Fruit fly (Drosophila melanogaster) whole organism, embryonic: ENCODE measurements around the gene jet.

Source experiments
- Ada2b ChIP-seq: fragments of 200-800 bp; sonication (Bioruptor generic); IDR thresholded peaks from 2 replicates; pipeline ENCODE4 v1.3.6; 2022; ENCODE audit warnings: missing biosample characterization, missing genetic modification characterization
- CG11456 ChIP-seq: fragments of 200-800 bp; sonication (Bioruptor generic); IDR thresholded peaks from 3 replicates; pipeline ENCODE4 v1.3.6; 2022; ENCODE audit warnings: missing biosample characterization, missing genetic modification characterization
- CG12236 ChIP-seq: fragments of 200-800 bp; sonication (Bioruptor generic); optimal IDR thresholded peaks from 2 replicates; lab custom pipeline; 2016; ENCODE audit warnings: missing biosample characterization, missing genetic modification characterization
- CG1233 ChIP-seq: fragments of 200-800 bp; sonication (Bioruptor generic); optimal IDR thresholded peaks from 4 replicates; lab custom pipeline; 2018; ENCODE audit warnings: missing biosample characterization, mild to moderate bottlenecking, missing genetic modification characterization
- CG12391 ChIP-seq: fragments of 200-800 bp; sonication (Bioruptor generic); optimal IDR thresholded peaks from 3 replicates; lab custom pipeline; 2018; ENCODE audit warnings: missing biosample characterization, mild to moderate bottlenecking, missing genetic modification characterization, moderate library complexity
- CG14860 ChIP-seq: fragments of 200-800 bp; sonication (Bioruptor generic); IDR thresholded peaks from 3 replicates; pipeline ENCODE4 v1.3.6; 2022; ENCODE audit warnings: missing biosample characterization, missing genetic modification characterization; ENCODE audit not compliant: partially characterized antibody
- CG14965 ChIP-seq: fragments of 200-800 bp; sonication (Bioruptor generic); optimal IDR thresholded peaks from 2 replicates; lab custom pipeline; 2016; ENCODE audit warnings: missing biosample characterization, missing genetic modification characterization, borderline replicate concordance
- CG17361 ChIP-seq: fragments of 200-800 bp; sonication (Bioruptor generic); IDR thresholded peaks from 3 replicates; pipeline ENCODE4 v1.3.6; 2022; ENCODE audit warnings: missing biosample characterization, missing genetic modification characterization
- CG32772 ChIP-seq: fragments of 200-800 bp; sonication (Bioruptor generic); IDR thresholded peaks from 2 replicates; pipeline ENCODE4 v1.3.6; 2022; ENCODE audit warnings: missing biosample characterization, missing genetic modification characterization
- CG34376 ChIP-seq: fragments of 200-800 bp; sonication (Bioruptor generic); optimal IDR thresholded peaks from 2 replicates; lab custom pipeline; 2018; ENCODE audit warnings: missing biosample characterization, mild to moderate bottlenecking, missing genetic modification characterization
- CG6813 ChIP-seq: fragments of 200-800 bp; sonication (Bioruptor generic); optimal IDR thresholded peaks from 2 replicates; lab custom pipeline; 2017; ENCODE audit warnings: missing biosample characterization, missing genetic modification characterization, mild to moderate bottlenecking, moderate library complexity, missing genetic modification reagents
- CG7928 ChIP-seq: fragments of 200-800 bp; sonication (Bioruptor generic); optimal IDR thresholded peaks from 2 replicates; lab custom pipeline; 2017; ENCODE audit warnings: missing biosample characterization, mild to moderate bottlenecking, missing genetic modification characterization
- CG8388 ChIP-seq: fragments of 200-800 bp; sonication (Bioruptor generic); optimal IDR thresholded peaks from 2 replicates; lab custom pipeline; 2019; ENCODE audit warnings: missing biosample characterization, mild to moderate bottlenecking, missing genetic modification characterization, moderate library complexity
- CG9797 ChIP-seq: fragments of 200-800 bp; sonication (Bioruptor generic); optimal IDR thresholded peaks from 3 replicates; lab custom pipeline; 2018; ENCODE audit warnings: missing biosample characterization, mild to moderate bottlenecking, missing genetic modification characterization
- CG9876 ChIP-seq: fragments of 200-800 bp; sonication (Bioruptor generic); optimal IDR thresholded peaks from 2 replicates; lab custom pipeline; 2016; ENCODE audit warnings: missing biosample characterization, missing genetic modification characterization
- D19A ChIP-seq: fragments of 200-800 bp; optimal IDR thresholded peaks from 3 replicates; lab custom pipeline; 2019; ENCODE audit warnings: missing biosample characterization, mild to moderate bottlenecking, missing genetic modification characterization, moderate library complexity
- Deaf1 ChIP-seq: fragments of 200-800 bp; optimal IDR thresholded peaks from 3 replicates; lab custom pipeline; 2019; ENCODE audit warnings: missing biosample characterization, mild to moderate bottlenecking, missing genetic modification characterization, moderate library complexity
- HLH4C ChIP-seq: fragments of 200-800 bp; sonication (Bioruptor generic); IDR thresholded peaks from 3 replicates; pipeline ENCODE4 v1.3.6; 2022; ENCODE audit warnings: missing biosample characterization, missing genetic modification characterization; ENCODE audit not compliant: partially characterized antibody
- HLHmδ ChIP-seq: fragments of 200-800 bp; sonication (Bioruptor generic); optimal IDR thresholded peaks from 2 replicates; lab custom pipeline; 2018; ENCODE audit warnings: missing biosample characterization, mild to moderate bottlenecking, missing genetic modification characterization, moderate library complexity
- Hey ChIP-seq: fragments of 200-800 bp; sonication (Bioruptor generic); optimal IDR thresholded peaks from 3 replicates; lab custom pipeline; 2018; ENCODE audit warnings: missing biosample characterization, mild to moderate bottlenecking, missing genetic modification characterization
- Lim3 ChIP-seq: fragments of 200-800 bp; sonication (Bioruptor generic); IDR thresholded peaks from 2 replicates; pipeline ENCODE4 v1.3.6; 2022; ENCODE audit warnings: missing biosample characterization, missing genetic modification characterization
- MTF-1 ChIP-seq: fragments of 200-800 bp; sonication (Bioruptor generic); optimal IDR thresholded peaks from 2 replicates; lab custom pipeline; 2018; ENCODE audit warnings: missing biosample characterization, mild to moderate bottlenecking, missing genetic modification characterization, borderline replicate concordance
- Neu2 ChIP-seq: fragments of 200-800 bp; sonication (Bioruptor generic); optimal IDR thresholded peaks from 3 replicates; lab custom pipeline; 2016; ENCODE audit warnings: missing biosample characterization, missing genetic modification characterization, borderline replicate concordance
- NfI ChIP-seq: fragments of 200-800 bp; sonication (Bioruptor generic); optimal IDR thresholded peaks from 3 replicates; lab custom pipeline; 2018; ENCODE audit warnings: missing biosample characterization, mild to moderate bottlenecking, missing genetic modification characterization, moderate library complexity
- Side ChIP-seq: fragments of 200-800 bp; sonication (Bioruptor generic); optimal IDR thresholded peaks from 2 replicates; lab custom pipeline; 2016; ENCODE audit warnings: missing biosample characterization, missing genetic modification characterization
- Sry-δ ChIP-seq: fragments of 200-800 bp; sonication (Bioruptor generic); optimal IDR thresholded peaks from 2 replicates; lab custom pipeline; 2016; ENCODE audit warnings: missing biosample characterization, missing genetic modification characterization
- bigmax ChIP-seq: fragments of 200-800 bp; sonication (Bioruptor generic); optimal IDR thresholded peaks from 2 replicates; lab custom pipeline; 2018; ENCODE audit warnings: missing biosample characterization, mild to moderate bottlenecking, missing genetic modification characterization
- cato ChIP-seq: fragments of 200-800 bp; sonication (Bioruptor generic); optimal IDR thresholded peaks from 2 replicates; lab custom pipeline; 2016; ENCODE audit warnings: missing biosample characterization, missing genetic modification characterization, borderline replicate concordance
- chinmo ChIP-seq: fragments of 200-800 bp; sonication (Bioruptor generic); IDR thresholded peaks from 4 replicates; pipeline ENCODE4 v1.3.6; 2022; ENCODE audit warnings: missing biosample characterization, missing genetic modification characterization; ENCODE audit not compliant: partially characterized antibody
- dan ChIP-seq: fragments of 200-800 bp; sonication (Bioruptor generic); IDR thresholded peaks from 2 replicates; pipeline ENCODE4 v1.3.6; 2022; ENCODE audit warnings: missing biosample characterization, missing genetic modification characterization
- dmrt99B ChIP-seq: fragments of 200-800 bp; sonication (Bioruptor generic); optimal IDR thresholded peaks from 2 replicates; lab custom pipeline; 2018; ENCODE audit warnings: missing biosample characterization, mild to moderate bottlenecking, missing genetic modification characterization, moderate library complexity
- ems ChIP-seq: fragments of 200-800 bp; sonication (Bioruptor generic); optimal IDR thresholded peaks from 3 replicates; lab custom pipeline; 2016; ENCODE audit warnings: missing biosample characterization, missing genetic modification characterization
- esg ChIP-seq: fragments of 200-800 bp; sonication (Bioruptor generic); conservative IDR thresholded peaks from 2 replicates; pipeline ENCODE4 v1.3.6; 2022; ENCODE audit warnings: missing biosample characterization, missing genetic modification characterization
- gfzf ChIP-seq: fragments of 200-800 bp; sonication (Bioruptor generic); optimal IDR thresholded peaks from 2 replicates; lab custom pipeline; 2016; ENCODE audit warnings: missing biosample characterization, mild to moderate bottlenecking, missing genetic modification characterization, moderate library complexity
- hb ChIP-seq: fragments of 200-800 bp; sonication (Bioruptor generic); IDR thresholded peaks from 3 replicates; pipeline ENCODE4 v1.3.6; 2022; ENCODE audit warnings: missing biosample characterization, missing genetic modification characterization; ENCODE audit not compliant: partially characterized antibody
- hth ChIP-seq: fragments of >200 bp; optimal IDR thresholded peaks from 2 replicates; lab custom pipeline; 2017; ENCODE audit warnings: inconsistent platforms
- kni ChIP-seq: fragments of 200-800 bp; sonication (Bioruptor generic); optimal IDR thresholded peaks from 3 replicates; lab custom pipeline; 2017; ENCODE audit warnings: mild to moderate bottlenecking, missing biosample characterization, missing genetic modification reagents, missing genetic modification characterization
- pnt ChIP-seq: fragments of 200-800 bp; sonication (Bioruptor generic); optimal IDR thresholded peaks from 3 replicates; lab custom pipeline; 2016; ENCODE audit warnings: missing biosample characterization, missing genetic modification characterization
- pros ChIP-seq: fragments of 200-800 bp; sonication (Bioruptor generic); optimal IDR thresholded peaks from 3 replicates; lab custom pipeline; 2019; ENCODE audit warnings: missing biosample characterization, mild to moderate bottlenecking, missing genetic modification characterization, moderate library complexity
- run ChIP-seq: fragments of 200-800 bp; sonication (Bioruptor generic); optimal IDR thresholded peaks from 3 replicates; lab custom pipeline; 2018; ENCODE audit warnings: missing biosample characterization, mild to moderate bottlenecking, missing genetic modification characterization
- sens ChIP-seq: fragments of 200-800 bp; sonication (Bioruptor generic); peaks from one replicate; lab custom pipeline; 2016; ENCODE audit warnings: missing biosample characterization, missing genetic modification characterization
- sens-2 ChIP-seq: fragments of 200-800 bp; sonication (Bioruptor generic); IDR thresholded peaks from 2 replicates; pipeline ENCODE4 v1.3.6; 2022; ENCODE audit warnings: missing biosample characterization, missing genetic modification characterization
- sisA ChIP-seq: fragments of 200-800 bp; sonication (Bioruptor generic); IDR thresholded peaks from 2 replicates; pipeline ENCODE4 v1.3.6; 2022; ENCODE audit warnings: missing biosample characterization, missing genetic modification characterization
- so ChIP-seq: fragments of 200-800 bp; sonication (Bioruptor generic); IDR thresholded peaks from 3 replicates; pipeline ENCODE4 v1.3.6; 2022; ENCODE audit warnings: missing biosample characterization, missing genetic modification characterization
- stc ChIP-seq: fragments of 200-800 bp; sonication (Bioruptor generic); IDR thresholded peaks from 2 replicates; pipeline ENCODE4 v1.3.6; 2022; ENCODE audit warnings: missing biosample characterization, missing genetic modification characterization
- stwl ChIP-seq: fragments of 200-800 bp; sonication (Bioruptor generic); optimal IDR thresholded peaks from 3 replicates; lab custom pipeline; 2018; ENCODE audit warnings: missing biosample characterization, mild to moderate bottlenecking, missing genetic modification characterization, moderate library complexity
- unpg ChIP-seq: fragments of 200-800 bp; sonication (Bioruptor generic); optimal IDR thresholded peaks from 3 replicates; lab custom pipeline; 2018; ENCODE audit warnings: missing biosample characterization, mild to moderate bottlenecking, missing genetic modification characterization, moderate library complexity
- vfl ChIP-seq: fragments of 200-800 bp; sonication (Bioruptor generic); optimal IDR thresholded peaks from 2 replicates; lab custom pipeline; 2016; ENCODE audit warnings: missing biosample characterization, missing genetic modification characterization
- wor ChIP-seq: fragments of 200-800 bp; sonication (Bioruptor generic); IDR thresholded peaks from 2 replicates; pipeline ENCODE4 v1.3.6; 2022; ENCODE audit warnings: missing biosample characterization, missing genetic modification characterization

The jet gene

dm6 chr2L:4981278-4981966 lies 31.8 kb upstream of the jet start, which contains the start of the genes CG8892 and CG34126 (continued):
- TF ChIP-seq chinmo (GFP tag; lab: Robert Waterston, UW) (peak; percentile 87; the same call in 2 of the 4 replicates), cato (GFP tag; lab: Kevin White, UChicago) (peak; percentile 98), so (GFP tag; lab: Robert Waterston, UW) (peak; percentile 95), MTF-1 (GFP tag; lab: Kevin White, UChicago) (peak; percentile 81), sens-2 (GFP tag; lab: Robert Waterston, UW) (peak; percentile 77), CG6813 (GFP tag; lab: Kevin White, UChicago) (peak; percentile 90), bigmax (GFP tag; lab: Kevin White, UChicago) (no peak), CG12236 (GFP tag; lab: Kevin White, UChicago) (peak; percentile 87), CG7928 (GFP tag; lab: Kevin White, UChicago) (peak; percentile 77), CG9797 (peak; percentile 65), Sry-δ (peak; percentile 73), pros (peak; percentile 51), CG17361 (GFP tag; lab: Robert Waterston, UW) (peak; percentile 98), sisA (GFP tag; lab: Robert Waterston, UW) (peak; percentile 98), unpg (GFP tag; lab: Kevin White, UChicago) (peak; percentile 94), Deaf1 (tag; lab: Kevin White, UChicago) (peak; percentile 81), CG8388 (GFP tag; lab: Kevin White, UChicago) (peak; percentile 93), Ada2b (GFP tag; lab: Robert Waterston, UW) (peak; percentile 93), CG9876 (GFP tag; lab: Kevin White, UChicago) (peak; percentile 96), CG34376 (GFP tag; lab: Kevin White, UChicago) (peak; percentile 97), ems (GFP tag; lab: Kevin White, UChicago) (peak; percentile 96), dan (GFP tag; lab: Robert Waterston, UW) (peak; percentile 93), CG1233 (GFP tag; lab: Kevin White, UChicago) (peak; percentile 97), CG11456 (GFP tag; lab: Robert Waterston, UW) (peak; percentile 97), sens (peak; percentile 99), stwl (tag; lab: Kevin White, UChicago) (peak; percentile 89), kni (peak; percentile 98), pnt (GFP tag; lab: Kevin White, UChicago) (peak; percentile 97), hb (GFP tag; lab: Robert Waterston, UW) (no peak), Side (GFP tag; lab: Kevin White, UChicago) (peak; percentile 93), gfzf (peak; percentile 28), CG12391 (peak; percentile 98), run (peak; percentile 82), dmrt99B (tag; lab: Kevin White, UChicago) (peak; percentile 95), Hey (tag; lab: Kevin White, UChicago) (peak; percentile 87), D19A (peak; percentile 87), stc (GFP tag; lab: Robert Waterston, UW) (peak; percentile 88), HLHmδ (GFP tag; lab: Kevin White, UChicago) (no peak), CG14965 (GFP tag; lab: Kevin White, UChicago) (peak; percentile 61), esg (GFP tag; lab: Robert Waterston, UW) (peak; percentile 97), Neu2 (GFP tag; lab: Kevin White, UChicago) (peak; percentile 72), CG32772 (GFP tag; lab: Robert Waterston, UW) (peak; percentile 96), vfl (GFP tag; lab: Kevin White, UChicago) (peak; percentile 97), CG14860 (no peak), hth (lab: Kevin White, UChicago) (no peak), Lim3 (GFP tag; lab: Robert Waterston, UW) (peak; percentile 83), NfI (GFP tag; lab: Kevin White, UChicago) (peak; percentile 98), wor (GFP tag; lab: Robert Waterston, UW) (peak; percentile 94), HLH4C (GFP tag; lab: Robert Waterston, UW) (0 out of 3 replicates have a peak, but pooled peaks have one; percentile 28)
